Worm (Caenorhabditis elegans) whole organism, L2 larva: ENCODE results near the gene Y54G11A.2.

Experiments
- C34F6.9 ChIP-seq: fragments of 150-350 bp; optimal IDR thresholded peaks from 2 replicates; lab custom pipeline; 2014; ENCODE audit warnings: missing biosample characterization, missing genetic modification characterization
- F13H6.1 ChIP-seq: sonication (generic microtip); optimal IDR thresholded peaks from 2 replicates; lab custom pipeline; 2016; ENCODE audit warnings: missing genetic modification characterization, missing compliant biosample characterization
- R02D3.7 ChIP-seq: fragments of 150-350 bp; optimal IDR thresholded peaks from 2 replicates; lab custom pipeline; 2014; ENCODE audit warnings: missing biosample characterization, missing genetic modification characterization
- Y55F3AM.14 ChIP-seq: fragments of 200-800 bp; sonication (Bioruptor generic); optimal IDR thresholded peaks from 2 replicates; lab custom pipeline; 2018; ENCODE audit warnings: mild to moderate bottlenecking, missing genetic modification characterization, missing compliant biosample characterization
- ZK546.5 ChIP-seq: sonication (generic microtip); optimal IDR thresholded peaks from 2 replicates; lab custom pipeline; 2017; ENCODE audit warnings: missing biosample characterization, missing genetic modification characterization
- alr-1 ChIP-seq: fragments of 150-350 bp; optimal IDR thresholded peaks from 2 replicates; lab custom pipeline; 2014; ENCODE audit warnings: missing biosample characterization, missing genetic modification characterization
- aly-2 ChIP-seq: fragments of 150-350 bp; optimal IDR thresholded peaks from 2 replicates; lab custom pipeline; 2014; ENCODE audit warnings: missing biosample characterization, missing genetic modification characterization
- ama-1 ChIP-seq: fragments of 150-350 bp; optimal IDR thresholded peaks from 2 replicates; lab custom pipeline; 2018; ENCODE audit warnings: inconsistent platforms
- blmp-1 ChIP-seq: sonication (generic microtip); optimal IDR thresholded peaks from 2 replicates; lab custom pipeline; 2017; ENCODE audit warnings: missing genetic modification characterization, mild to moderate bottlenecking, missing compliant biosample characterization, antibody characterized with exemption, moderate library complexity; ENCODE audit not compliant: insufficient read depth
- ceh-16 ChIP-seq: fragments of 150-350 bp; optimal IDR thresholded peaks from 2 replicates; lab custom pipeline; 2014; ENCODE audit warnings: missing biosample characterization, missing genetic modification characterization
- ceh-82 ChIP-seq: fragments of 150-350 bp; optimal IDR thresholded peaks from 2 replicates; lab custom pipeline; 2014; ENCODE audit warnings: missing biosample characterization, missing genetic modification characterization
- crh-2 ChIP-seq: sonication (generic microtip); optimal IDR thresholded peaks from 2 replicates; lab custom pipeline; 2017; ENCODE audit warnings: missing biosample characterization, missing genetic modification characterization
- dmd-4 ChIP-seq: sonication (generic microtip); optimal IDR thresholded peaks from 2 replicates; lab custom pipeline; 2017; ENCODE audit warnings: missing biosample characterization, missing genetic modification characterization
- egl-27 ChIP-seq: sonication (generic microtip); optimal IDR thresholded peaks from 3 replicates; lab custom pipeline; 2017; ENCODE audit warnings: missing biosample characterization, missing genetic modification reagents, missing genetic modification characterization
- elt-1 ChIP-seq: fragments of 150-350 bp; optimal IDR thresholded peaks from 2 replicates; lab custom pipeline; 2014; ENCODE audit warnings: missing biosample characterization, missing genetic modification characterization
- elt-3 ChIP-seq: sonication (generic microtip); optimal IDR thresholded peaks from 2 replicates; lab custom pipeline; 2017; ENCODE audit warnings: missing biosample characterization, missing genetic modification characterization
- fos-1 ChIP-seq: fragments of 150-350 bp; optimal IDR thresholded peaks from 2 replicates; lab custom pipeline; 2014; ENCODE audit warnings: missing biosample characterization, missing genetic modification characterization
- gmeb-1 ChIP-seq: fragments of 150-350 bp; optimal IDR thresholded peaks from 2 replicates; lab custom pipeline; 2014; ENCODE audit warnings: missing biosample characterization, missing genetic modification characterization
- lin-11 ChIP-seq: fragments of 150-350 bp; sonication (generic microtip); optimal IDR thresholded peaks from 2 replicates; lab custom pipeline; 2014; ENCODE audit warnings: missing biosample characterization, missing genetic modification characterization, inconsistent platforms, mixed read lengths
- lin-13 ChIP-seq: fragments of 150-350 bp; optimal IDR thresholded peaks from 2 replicates; lab custom pipeline; 2014; ENCODE audit warnings: missing biosample characterization, missing genetic modification reagents, missing genetic modification characterization
- lin-39 ChIP-seq: fragments of 150-350 bp; optimal IDR thresholded peaks from 2 replicates; lab custom pipeline; 2014; ENCODE audit warnings: missing biosample characterization, missing genetic modification reagents, missing genetic modification characterization
- lsy-2 ChIP-seq, 2 experiments: fragments of 150-350 bp in 1 of 2; sonication (generic microtip) in 1 of 2; optimal IDR thresholded peaks; 2 replicates each; lab custom pipeline; 2014 to 2017; ENCODE audit warnings: missing biosample characterization in 2 of 2, missing genetic modification characterization in 2 of 2
- mab-5 ChIP-seq: fragments of 150-350 bp; optimal IDR thresholded peaks from 2 replicates; lab custom pipeline; 2014; ENCODE audit warnings: missing biosample characterization, missing genetic modification characterization
- mbf-1 ChIP-seq: sonication (generic microtip); optimal IDR thresholded peaks from 2 replicates; lab custom pipeline; 2017; ENCODE audit warnings: missing biosample characterization, missing genetic modification characterization
- mdl-1 ChIP-seq, 2 experiments: fragments of 150-350 bp in 1 of 2; sonication (generic microtip) in 1 of 2; optimal IDR thresholded peaks; 2 replicates each; lab custom pipeline; 2017; ENCODE audit warnings: missing biosample characterization in 2 of 2, missing genetic modification characterization in 2 of 2
- nhr-10 ChIP-seq: sonication (generic microtip); optimal IDR thresholded peaks from 2 replicates; lab custom pipeline; 2017; ENCODE audit warnings: missing biosample characterization, missing genetic modification characterization
- nhr-11 ChIP-seq: fragments of 150-350 bp; optimal IDR thresholded peaks from 2 replicates; lab custom pipeline; 2014; ENCODE audit warnings: missing biosample characterization, missing genetic modification characterization
- nhr-12 ChIP-seq: fragments of 150-350 bp; optimal IDR thresholded peaks from 2 replicates; lab custom pipeline; 2014; ENCODE audit warnings: missing biosample characterization, missing genetic modification characterization
- nhr-129 ChIP-seq: fragments of 150-350 bp; optimal IDR thresholded peaks from 2 replicates; lab custom pipeline; 2014; ENCODE audit warnings: missing biosample characterization, missing genetic modification characterization
- nhr-21 ChIP-seq: fragments of 150-350 bp; optimal IDR thresholded peaks from 2 replicates; lab custom pipeline; 2014; ENCODE audit warnings: missing biosample characterization, missing genetic modification characterization
- nhr-23 ChIP-seq: fragments of 150-350 bp; optimal IDR thresholded peaks from 2 replicates; lab custom pipeline; 2014; ENCODE audit warnings: missing biosample characterization, missing genetic modification reagents, missing genetic modification characterization
- nhr-237 ChIP-seq: fragments of 150-350 bp; optimal IDR thresholded peaks from 2 replicates; lab custom pipeline; 2014; ENCODE audit warnings: missing biosample characterization, missing genetic modification characterization
- nhr-25 ChIP-seq: fragments of 150-350 bp; sonication (generic microtip); optimal IDR thresholded peaks from 3 replicates; lab custom pipeline; 2014; ENCODE audit warnings: missing biosample characterization, missing genetic modification characterization
- nhr-6 ChIP-seq: fragments of 150-350 bp; optimal IDR thresholded peaks from 2 replicates; lab custom pipeline; 2014; ENCODE audit warnings: missing biosample characterization, missing genetic modification characterization
- nhr-77 ChIP-seq: fragments of 150-350 bp; optimal IDR thresholded peaks from 2 replicates; lab custom pipeline; 2014; ENCODE audit warnings: missing biosample characterization, missing genetic modification characterization
- peb-1 ChIP-seq: fragments of 150-350 bp; optimal IDR thresholded peaks from 2 replicates; lab custom pipeline; 2014; ENCODE audit warnings: missing biosample characterization, missing genetic modification characterization
- sem-4 ChIP-seq: fragments of 150-350 bp; optimal IDR thresholded peaks from 2 replicates; lab custom pipeline; 2014; ENCODE audit warnings: missing biosample characterization, missing genetic modification reagents, missing genetic modification characterization
- skn-1 ChIP-seq: sonication (generic microtip); optimal IDR thresholded peaks from 2 replicates; lab custom pipeline; 2017; ENCODE audit warnings: missing biosample characterization, missing genetic modification characterization
- sma-3 ChIP-seq: sonication (generic microtip); optimal IDR thresholded peaks from 2 replicates; lab custom pipeline; 2016; ENCODE audit warnings: missing genetic modification reagents, missing genetic modification characterization, missing compliant biosample characterization
- sma-9 ChIP-seq, 2 experiments: fragments of 150-350 bp in 1 of 2; sonication (generic microtip) in 1 of 2; optimal IDR thresholded peaks; 2 replicates each; lab custom pipeline; 2014 to 2016; ENCODE audit warnings: missing genetic modification characterization in 2 of 2, mild to moderate bottlenecking in 1 of 2, missing biosample characterization in 1 of 2, missing compliant biosample characterization in 1 of 2, missing genetic modification reagents in 1 of 2, moderate library complexity in 1 of 2
- snpc-4 ChIP-seq: fragments of 150-350 bp; optimal IDR thresholded peaks from 2 replicates; lab custom pipeline; 2014; ENCODE audit warnings: missing biosample characterization, missing genetic modification characterization
- unc-39 ChIP-seq: fragments of 150-350 bp; optimal IDR thresholded peaks from 2 replicates; lab custom pipeline; 2014; ENCODE audit warnings: missing biosample characterization, missing genetic modification characterization
- unc-55 ChIP-seq: fragments of 150-350 bp; sonication (generic microtip); optimal IDR thresholded peaks from 3 replicates; lab custom pipeline; 2014; ENCODE audit warnings: missing biosample characterization, missing genetic modification reagents, missing genetic modification characterization
- unc-62 ChIP-seq: fragments of 150-350 bp; optimal IDR thresholded peaks from 2 replicates; lab custom pipeline; 2014; ENCODE audit warnings: missing biosample characterization, missing genetic modification reagents, missing genetic modification characterization
- zag-1 ChIP-seq: fragments of 150-350 bp; optimal IDR thresholded peaks from 2 replicates; lab custom pipeline; 2014; ENCODE audit warnings: missing biosample characterization, missing genetic modification characterization
- ztf-1 ChIP-seq: fragments of 200-800 bp; sonication (Bioruptor generic); conservative IDR thresholded peaks from 2 replicates; pipeline ENCODE4 v1.3.6; 2022; ENCODE audit warnings: missing genetic modification characterization, missing compliant biosample characterization
- ztf-11 ChIP-seq: sonication (generic microtip); optimal IDR thresholded peaks from 2 replicates; lab custom pipeline; 2017; ENCODE audit warnings: missing biosample characterization, missing genetic modification characterization
- ztf-4 ChIP-seq: fragments of 150-350 bp; optimal IDR thresholded peaks from 2 replicates; lab custom pipeline; 2014; ENCODE audit warnings: missing biosample characterization, missing genetic modification characterization

The Y54G11A.2 gene

ce11 chrII:14251400-14251940, 687 bp upstream of the Y54G11A.2 start:
- no peak for TF ChIP-seq unc-62 (GFP tag; lab: Kevin White, UChicago)
- TF ChIP-seq nhr-21: peak; percentile 87
- TF ChIP-seq peb-1: no peak
- peak; percentile 85 for TF ChIP-seq lsy-2 (tag; optimal IDR thresholded peaks at IDR 0.05; lab: Kevin White, UChicago)
- TF ChIP-seq gmeb-1 (tag; lab: Kevin White, UChicago): peak; percentile 97
- peak; percentile 66 for TF ChIP-seq ama-1
- peak; percentile 64 for TF ChIP-seq nhr-10 (tag; lab: Kevin White, UChicago)
- peak; percentile 51 to 81 for TF ChIP-seq mdl-1 (tag; optimal IDR thresholded peaks at IDR 0.05; lab: Kevin White, UChicago)
- TF ChIP-seq ztf-11 (tag; lab: Kevin White, UChicago): no peak
- TF ChIP-seq nhr-77 (tag; lab: Kevin White, UChicago): peak; percentile 53
- TF ChIP-seq unc-55 (GFP tag; lab: Kevin White, UChicago): peak; percentile 69
- peak; percentile 4 for TF ChIP-seq zag-1 (tag; lab: Kevin White, UChicago)
- TF ChIP-seq lin-13 (GFP tag; lab: Kevin White, UChicago): peak; percentile 90
- peak; percentile 57 for TF ChIP-seq ZK546.5 (tag; lab: Kevin White, UChicago)
- peak; percentile 93 for TF ChIP-seq sma-3 (GFP tag; lab: Kevin White, UChicago)
- TF ChIP-seq blmp-1 (tag; lab: Kevin White, UChicago): peak; percentile 86
- peak; percentile 95 for TF ChIP-seq crh-2 (tag; lab: Kevin White, UChicago)
- TF ChIP-seq sem-4: peak; percentile 85
- peak; percentile 20 for TF ChIP-seq dmd-4 (tag; lab: Kevin White, UChicago)
- TF ChIP-seq egl-27 (tag; lab: Kevin White, UChicago): peak; percentile 18
- no peak for TF ChIP-seq alr-1 (tag; lab: Kevin White, UChicago)
- peak; percentile 92 for TF ChIP-seq F13H6.1 (tag; lab: Kevin White, UChicago)
- no peak for TF ChIP-seq unc-39 (tag; lab: Kevin White, UChicago)
- no peak for TF ChIP-seq nhr-237
- TF ChIP-seq nhr-23 (tag; lab: Kevin White, UChicago): no peak
- peak; percentile 31 for TF ChIP-seq fos-1 (tag; lab: Kevin White, UChicago)
- TF ChIP-seq nhr-6 (tag; lab: Kevin White, UChicago): peak; percentile 85
- TF ChIP-seq nhr-25: peak; percentile 95
- TF ChIP-seq ceh-16: peak; percentile 42
- no peak for TF ChIP-seq elt-1 (tag; lab: Kevin White, UChicago)
- TF ChIP-seq nhr-11 (tag; lab: Kevin White, UChicago): no peak
- TF ChIP-seq lin-39 (tag; lab: Kevin White, UChicago): no peak
- peak; percentile 86 for TF ChIP-seq ztf-4 (tag; lab: Kevin White, UChicago)
- peak; percentile 93 for TF ChIP-seq sma-9 (GFP tag; optimal IDR thresholded peaks at IDR 0.05; lab: Kevin White, UChicago)
- no peak for TF ChIP-seq sma-9 (tag; optimal IDR thresholded peaks at IDR 0.05; lab: Kevin White, UChicago)
- no peak for TF ChIP-seq nhr-12 (tag; lab: Kevin White, UChicago)
- peak; percentile 93 for TF ChIP-seq Y55F3AM.14 (GFP tag; lab: Kevin White, UChicago)
- peak; percentile 73; the same call in 1 of the 2 replicates for TF ChIP-seq ztf-1 (GFP tag; lab: Robert Waterston, UW)
- no peak for TF ChIP-seq mbf-1 (tag; lab: Kevin White, UChicago)
- TF ChIP-seq ceh-82 (tag; lab: Kevin White, UChicago): peak; percentile 10
- TF ChIP-seq elt-3 (tag; lab: Kevin White, UChicago): no peak
- peak; percentile 91 for TF ChIP-seq C34F6.9
- no peak for TF ChIP-seq R02D3.7 (tag; lab: Kevin White, UChicago)
- no peak for TF ChIP-seq lin-11 (tag; lab: Kevin White, UChicago)
- no peak for TF ChIP-seq skn-1 (tag; lab: Kevin White, UChicago)
- peak; percentile 76 for TF ChIP-seq mab-5 (tag; lab: Kevin White, UChicago)
- TF ChIP-seq nhr-129: peak; percentile 79
- no peak for TF ChIP-seq aly-2
- TF ChIP-seq snpc-4: peak; percentile 35
